Worm (Caenorhabditis elegans) whole organism, L3 larva: ENCODE data around the gene epg-4.

Source experiments
- elt-3 ChIP-seq, 3 experiments: fragments of 150-350 bp in 1 of 3; sonication (generic microtip) in 2 of 3; optimal IDR thresholded peaks; 2 replicates in 2 of 3; 4 replicates in 1 of 3; lab custom pipeline; 2014 to 2017; ENCODE audit warnings: missing biosample characterization in 3 of 3, missing genetic modification characterization in 3 of 3
- fkh-10 ChIP-seq: sonication (generic microtip); optimal IDR thresholded peaks from 2 replicates; lab custom pipeline; 2017; ENCODE audit warnings: missing biosample characterization, missing genetic modification reagents, missing genetic modification characterization
- fos-1 ChIP-seq: fragments of 150-350 bp; optimal IDR thresholded peaks from 2 replicates; lab custom pipeline; 2014; ENCODE audit warnings: missing biosample characterization, missing genetic modification characterization
- lin-39 ChIP-seq: fragments of 150-350 bp; optimal IDR thresholded peaks from 2 replicates; lab custom pipeline; 2018; ENCODE audit warnings: missing biosample characterization, missing genetic modification reagents, missing genetic modification characterization
- lsy-12 ChIP-seq: sonication (generic microtip); optimal IDR thresholded peaks from 2 replicates; lab custom pipeline; 2016; ENCODE audit warnings: mild to moderate bottlenecking, missing genetic modification characterization, missing compliant biosample characterization
- nhr-28 ChIP-seq: fragments of 150-350 bp; optimal IDR thresholded peaks from 2 replicates; lab custom pipeline; 2014; ENCODE audit warnings: missing biosample characterization, missing genetic modification characterization
- tbx-2 ChIP-seq: sonication (generic microtip); optimal IDR thresholded peaks from 2 replicates; lab custom pipeline; 2016; ENCODE audit warnings: mild to moderate bottlenecking, missing genetic modification characterization, missing compliant biosample characterization
- unc-39 ChIP-seq: sonication (generic microtip); optimal IDR thresholded peaks from 4 replicates; lab custom pipeline; 2017; ENCODE audit warnings: missing biosample characterization, missing genetic modification characterization
- unc-62 ChIP-seq: fragments of 150-350 bp; sonication (generic microtip); optimal IDR thresholded peaks from 4 replicates; lab custom pipeline; 2014; ENCODE audit warnings: missing biosample characterization, missing genetic modification reagents, missing genetic modification characterization
- ztf-4 ChIP-seq: fragments of 150-350 bp; optimal IDR thresholded peaks from 2 replicates; lab custom pipeline; 2014; ENCODE audit warnings: missing biosample characterization, missing genetic modification characterization

DNA sequence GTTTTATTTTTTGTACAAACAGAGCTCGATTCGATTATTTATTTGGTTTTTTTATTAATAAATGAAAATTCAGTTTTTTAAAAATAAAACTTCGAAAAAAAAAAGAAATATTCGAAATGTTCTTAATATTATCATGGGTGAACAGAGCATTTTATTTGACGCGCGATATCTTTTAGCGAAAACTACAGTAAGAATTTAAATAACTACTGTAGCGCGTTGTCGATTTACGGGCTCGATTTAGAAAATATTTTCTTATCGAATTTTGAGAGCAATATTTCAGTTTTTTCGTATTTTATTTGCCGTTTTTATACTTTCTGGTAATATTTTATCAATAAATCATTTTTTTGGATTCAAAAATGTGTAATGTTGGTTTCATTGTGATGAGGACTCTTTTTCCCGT is 39.1 kb downstream of the epg-4 start:
- TF ChIP-seq unc-39 (no peak), unc-62 (GFP tag; lab: Kevin White, UChicago) (no peak), fos-1 (no peak), lsy-12 (tag; lab: Kevin White, UChicago) (no peak), ztf-4 (tag; lab: Kevin White, UChicago) (no peak), nhr-28 (tag; lab: Kevin White, UChicago) (no peak), elt-3 (tag; optimal IDR thresholded peaks at IDR 0.05; lab: Kevin White, UChicago) (no peak), tbx-2 (tag; lab: Kevin White, UChicago) (no peak), fkh-10 (GFP tag; lab: Kevin White, UChicago) (no peak), lin-39 (no peak)
